Fruit fly (Drosophila melanogaster): ENCODE results near the gene CG11892.

Gene CG11892

DNA sequence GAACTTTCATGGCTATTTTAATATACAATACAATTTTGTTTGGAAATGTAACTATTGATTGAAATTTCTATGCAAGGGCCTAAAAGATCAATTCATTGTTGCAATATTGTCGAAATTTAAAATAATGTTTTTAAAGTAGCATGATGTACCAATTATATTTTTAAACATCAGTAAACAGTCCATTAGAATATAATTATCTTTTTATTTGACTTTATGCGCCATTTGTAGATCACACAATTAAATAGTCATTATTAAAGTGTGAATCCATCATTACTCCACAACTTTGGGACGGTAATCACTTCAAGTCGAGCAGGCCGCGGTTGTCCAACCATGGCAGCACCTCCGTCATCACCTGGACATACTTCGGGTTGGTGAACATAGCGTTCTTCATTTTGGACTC, 29.5 kb downstream of the CG11892 start, which contains the start of gene CG31099:
Gene CG31099 (minus strand): TSS at position 101 of the 400 bp plus-strand sequence.
- TF ChIP-seq cic (GFP tag; optimal IDR thresholded peaks at IDR 0.05) (no peak), CG11617 (GFP tag; optimal IDR thresholded peaks at IDR 0.05) (no peak), pad (GFP tag; optimal IDR thresholded peaks at IDR 0.05) (no peak), cnc (optimal IDR thresholded peaks at IDR 0.05) (no peak), CG5204 (GFP tag; optimal IDR thresholded peaks at IDR 0.05) (no peak), toe (GFP tag; optimal IDR thresholded peaks at IDR 0.05) (no peak), Hr96 (GFP tag; optimal IDR thresholded peaks at IDR 0.05) (no peak), ovo (GFP tag; optimal IDR thresholded peaks at IDR 0.05) (no peak), CG33017 (tag; optimal IDR thresholded peaks at IDR 0.05) (no peak), Clk (GFP tag; optimal IDR thresholded peaks at IDR 0.05) (no peak), CG7045 (GFP tag; optimal IDR thresholded peaks at IDR 0.05) (no peak)

DNA sequence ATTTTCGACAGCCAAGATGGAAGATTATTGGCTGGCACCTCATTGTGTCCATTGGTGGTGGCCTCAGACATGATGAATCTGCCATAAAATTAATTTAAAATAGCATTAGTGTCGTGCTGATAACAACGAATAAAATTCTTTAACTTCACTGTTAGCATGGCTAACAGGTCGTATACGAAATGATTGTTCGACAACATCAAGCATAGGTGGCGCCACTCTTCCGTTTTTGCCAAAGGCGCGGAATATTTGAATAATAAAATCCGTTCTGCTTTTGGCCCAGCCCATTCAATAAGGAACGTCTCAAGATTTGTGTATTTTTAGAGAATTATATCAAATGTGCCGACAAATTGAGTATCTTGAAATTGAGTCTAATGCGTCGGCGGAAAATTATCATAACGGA, 31.2 kb downstream of the CG11892 start:
- TF ChIP-seq CG11617 (GFP tag; optimal IDR thresholded peaks at IDR 0.05), result no peak
- peak; percentile 26 for TF ChIP-seq toe (GFP tag; optimal IDR thresholded peaks at IDR 0.05)

DNA sequence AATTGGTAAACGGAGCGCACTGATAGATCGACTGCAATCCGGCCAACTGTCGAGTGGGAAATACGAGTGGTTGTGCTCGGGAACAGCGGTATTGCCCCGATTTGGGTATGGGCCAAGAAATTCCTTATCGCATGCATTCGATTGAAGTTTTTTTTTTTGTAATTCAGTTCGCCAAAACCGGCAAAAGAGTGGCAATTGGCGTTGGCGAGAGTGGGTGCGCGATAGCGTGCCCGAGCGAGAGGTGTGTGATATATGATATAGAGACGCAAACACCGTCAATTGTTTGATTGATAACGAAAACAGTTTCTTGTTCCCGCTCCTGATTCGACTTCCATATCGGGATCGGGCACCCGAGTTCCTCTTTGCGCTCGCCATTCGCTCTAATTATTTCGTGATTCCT, 32.4 kb downstream of the CG11892 start, which contains the start of gene CG31087:
Gene CG31087 (minus strand): TSS at position 63 of the 400 bp plus-strand sequence.
- TF ChIP-seq ovo (GFP tag; optimal IDR thresholded peaks at IDR 0.05), result no peak
- peak; percentile 63 for TF ChIP-seq cic (GFP tag; optimal IDR thresholded peaks at IDR 0.05)

dm6 chr3R:25316016-25316415, 34.7 kb downstream of the CG11892 start, which contains the start of gene CG10559:
TSS of gene CG10559 (minus strand) at chr3R:25316116.
- TF ChIP-seq kay (GFP tag; ENCODE audit: borderline replicate concordance) (peak; percentile 73), cic (GFP tag; optimal IDR thresholded peaks at IDR 0.05) (peak; percentile 20), cnc (optimal IDR thresholded peaks at IDR 0.05) (no peak)

DNA sequence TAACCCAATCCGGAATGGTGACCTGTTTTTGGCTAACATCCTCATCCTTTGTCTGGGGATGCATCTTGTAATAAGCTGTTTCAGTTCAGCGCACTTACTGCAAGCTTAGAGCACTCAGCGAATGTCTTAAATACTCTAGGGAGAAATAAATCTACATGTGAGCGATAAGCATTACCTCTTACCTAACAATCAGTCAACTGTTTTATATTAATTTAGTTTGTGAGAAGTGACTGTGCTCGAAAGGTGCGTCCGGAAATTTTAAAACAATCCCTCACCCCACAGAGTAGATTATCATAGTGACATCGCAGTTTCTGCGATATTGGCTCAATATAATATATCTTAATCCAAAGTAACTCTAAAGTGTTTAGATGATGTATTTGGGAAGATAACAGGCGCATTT, 36.7 kb downstream of the CG11892 start, which contains the start of gene CG10553:
Gene CG10553 (minus strand): TSS at position 101 of the 400 bp plus-strand sequence.
- TF ChIP-seq Hr96 (GFP tag; optimal IDR thresholded peaks at IDR 0.05), result no peak
- TF ChIP-seq cnc (optimal IDR thresholded peaks at IDR 0.05), result no peak
- TF ChIP-seq CG5204 (GFP tag; optimal IDR thresholded peaks at IDR 0.05), result no peak
- TF ChIP-seq CG33017 (tag; optimal IDR thresholded peaks at IDR 0.05), result no peak
- TF ChIP-seq toe (GFP tag; optimal IDR thresholded peaks at IDR 0.05), result no peak
- no peak for TF ChIP-seq CG12768 (GFP tag; optimal IDR thresholded peaks at IDR 0.05)
- TF ChIP-seq CG11617 (GFP tag; optimal IDR thresholded peaks at IDR 0.05), result no peak

- TF ChIP-seq CG14711 (tag; optimal IDR thresholded peaks at IDR 0.05) (no peak), cnc (optimal IDR thresholded peaks at IDR 0.05) (peak; percentile 19 to 51), kay (GFP tag; ENCODE audit: borderline replicate concordance) (peak; percentile 74), cic (GFP tag; optimal IDR thresholded peaks at IDR 0.05) (peak; percentile 27), CG12768 (GFP tag; optimal IDR thresholded peaks at IDR 0.05) (no peak)
These were observed 38.8 kb downstream of the CG11892 start, which contains the start of gene CG10560 for dm6 chr3R:25320051-25320705. TSS of gene CG10560 (minus strand) at chr3R:25320101.

DNA sequence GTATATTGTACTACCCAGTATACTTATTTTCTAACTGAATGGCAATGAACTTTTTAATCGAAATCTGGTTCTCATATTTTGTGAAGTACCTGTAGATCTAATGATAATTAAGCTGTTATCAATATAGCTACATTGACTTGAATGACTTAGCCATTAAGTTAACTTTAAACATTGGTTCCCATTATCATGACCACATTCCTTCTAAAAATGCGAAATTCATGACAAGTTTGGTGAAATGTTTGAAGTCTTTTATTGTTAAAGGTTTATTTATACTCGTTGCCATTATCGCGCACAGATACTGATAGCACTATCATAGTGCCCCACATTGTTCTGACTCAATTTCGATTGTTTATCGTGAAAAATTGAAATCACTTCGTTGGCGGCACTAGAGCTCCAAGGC, 39.5 kb downstream of the CG11892 start:
- TF ChIP-seq CG14711 (tag; optimal IDR thresholded peaks at IDR 0.05) (no peak), cnc (optimal IDR thresholded peaks at IDR 0.05) (no peak), CG5204 (GFP tag; optimal IDR thresholded peaks at IDR 0.05) (no peak)

DNA sequence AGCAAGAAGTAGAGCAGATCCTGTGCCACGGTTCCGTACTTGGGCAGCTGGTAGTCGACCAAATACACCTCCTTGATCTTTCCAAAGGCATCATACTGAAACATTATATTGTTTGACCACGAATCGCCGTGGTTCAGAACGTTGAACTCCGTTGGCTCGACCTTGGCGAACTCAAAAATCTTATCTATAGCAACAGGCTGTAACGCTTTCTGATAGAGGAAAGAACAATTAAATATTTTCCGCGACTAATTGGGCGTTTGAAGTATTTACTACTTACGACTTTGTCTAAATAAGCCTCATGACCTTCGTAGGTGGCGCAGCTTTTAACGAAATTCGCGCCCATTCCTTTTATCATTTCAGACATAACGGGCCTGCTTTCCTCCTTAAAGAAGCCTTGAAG, 40.3 kb downstream of the CG11892 start:
- no peak for TF ChIP-seq tj (GFP tag; optimal IDR thresholded peaks at IDR 0.05)
- no peak for TF ChIP-seq Mnt (GFP tag; optimal IDR thresholded peaks at IDR 0.05)
- TF ChIP-seq CG33017 (tag; optimal IDR thresholded peaks at IDR 0.05), result no peak
- no peak for TF ChIP-seq toe (GFP tag; optimal IDR thresholded peaks at IDR 0.05)
- TF ChIP-seq Crg-1 (GFP tag; optimal IDR thresholded peaks at IDR 0.05), result no peak
- TF ChIP-seq CG11617 (GFP tag; optimal IDR thresholded peaks at IDR 0.05), result no peak

- TF ChIP-seq toe (GFP tag; optimal IDR thresholded peaks at IDR 0.05), result no peak
- peak; percentile 28 for TF ChIP-seq cic (GFP tag; optimal IDR thresholded peaks at IDR 0.05)
- TF ChIP-seq CG12768 (GFP tag; optimal IDR thresholded peaks at IDR 0.05), result peak; percentile 10
- no peak for TF ChIP-seq CG14711 (tag; optimal IDR thresholded peaks at IDR 0.05)
These were observed 41.3 kb downstream of the CG11892 start, which contains the start of gene CG10562 for dm6 chr3R:25322657-25323056. TSS of gene CG10562 (minus strand) at chr3R:25322757.

dm6 chr3R:25329079-25329478, 47.7 kb downstream of the CG11892 start, which contains the start of gene CHKov1:
TSS of gene CHKov1 (minus strand) at chr3R:25329316.
- TF ChIP-seq Clk (GFP tag; optimal IDR thresholded peaks at IDR 0.05) (no peak), cic (GFP tag; optimal IDR thresholded peaks at IDR 0.05) (peak; percentile 1), CG1620 (GFP tag; optimal IDR thresholded peaks at IDR 0.05) (no peak), CG5204 (GFP tag; optimal IDR thresholded peaks at IDR 0.05) (no peak), ovo (GFP tag; optimal IDR thresholded peaks at IDR 0.05) (no peak), Hr96 (GFP tag; optimal IDR thresholded peaks at IDR 0.05) (no peak), pad (GFP tag; optimal IDR thresholded peaks at IDR 0.05) (no peak), tj (GFP tag; optimal IDR thresholded peaks at IDR 0.05) (no peak), CG7045 (GFP tag; optimal IDR thresholded peaks at IDR 0.05) (no peak), CG33017 (tag; optimal IDR thresholded peaks at IDR 0.05) (peak; percentile 43), CG12768 (GFP tag; optimal IDR thresholded peaks at IDR 0.05) (peak; percentile 21), toe (GFP tag; optimal IDR thresholded peaks at IDR 0.05) (no peak), bab1 (GFP tag; optimal IDR thresholded peaks at IDR 0.05) (no peak), cnc (optimal IDR thresholded peaks at IDR 0.05) (no peak), CG14711 (tag; optimal IDR thresholded peaks at IDR 0.05) (no peak), CG7101 (tag; optimal IDR thresholded peaks at IDR 0.05) (no peak), CG11617 (GFP tag; optimal IDR thresholded peaks at IDR 0.05) (peak; percentile 13), kay (GFP tag; ENCODE audit: borderline replicate concordance) (no peak), Crg-1 (GFP tag; optimal IDR thresholded peaks at IDR 0.05) (no peak), Mnt (GFP tag; optimal IDR thresholded peaks at IDR 0.05) (no peak)

All from whole organism, adult.